Worm (Caenorhabditis elegans): Measurements from ENCODE around the gene T16G1.13.
"Not testable (repeated sequence)": the region's sequence is repeated elsewhere in the genome, so short reads cannot be mapped to it uniquely, and the experiment has no call there.

DNA sequence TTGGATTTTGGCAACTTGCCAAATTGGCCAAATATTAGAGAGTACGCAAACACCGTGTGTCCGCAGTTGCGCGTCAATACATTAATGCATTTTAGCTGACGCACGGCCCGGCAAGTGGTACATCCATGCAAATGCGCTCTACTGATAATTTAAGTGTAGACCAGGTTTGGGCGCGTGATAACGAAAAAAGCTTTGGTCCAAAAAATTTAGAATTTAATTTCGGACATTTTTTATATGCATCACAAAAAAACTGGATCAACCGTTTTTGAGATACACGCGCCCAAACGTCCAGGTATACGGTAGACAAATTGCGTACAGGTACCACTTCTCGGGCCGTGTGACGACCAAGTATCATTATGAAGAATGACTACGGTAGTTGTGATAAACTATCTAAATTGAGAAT lies 18.2 kb downstream of the T16G1.13 start, which contains the start of gene R186.8:
- not testable (repeated sequence) for TF ChIP-seq ztf-7 (tag; optimal IDR thresholded peaks at IDR 0.05)
- TF ChIP-seq madf-5 (GFP tag; IDR thresholded peaks at IDR 0.05), result peak in 1 of 2 experiments; percentile 48; a peak in 1 of 4 replicates
